Fruit fly (Drosophila melanogaster) whole organism, wandering third instar larva: ENCODE data around the gene CG14893.

Source experiments
- Abd-B ChIP-seq: fragments of >200 bp; optimal IDR thresholded peaks from 2 replicates; lab custom pipeline; 2017; ENCODE audit warnings: missing biosample characterization, missing genetic modification characterization
- N ChIP-seq: fragments of >200 bp; optimal IDR thresholded peaks from 2 replicates; lab custom pipeline; 2018; ENCODE audit warnings: missing biosample characterization, missing external identifiers, missing genetic modification characterization
- dl ChIP-seq, 2 experiments: fragments of 175-275, 200-275 bp in 1 of 2; fragments of 200-275 bp in 1 of 2; sonication (Bioruptor generic); optimal IDR thresholded peaks; lab custom pipeline; 2018; ENCODE audit warnings: mild to moderate bottlenecking in 2 of 2, missing biosample characterization in 2 of 2, missing genetic modification characterization in 2 of 2, moderate library complexity in 2 of 2; ENCODE audit not compliant: partially characterized antibody in 2 of 2, insufficient read depth in 1 of 2
- dmrt93B ChIP-seq: fragments of 200-800 bp; sonication (Bioruptor generic); optimal IDR thresholded peaks from 2 replicates; lab custom pipeline; 2018; ENCODE audit warnings: missing biosample characterization, mild to moderate bottlenecking, missing genetic modification characterization

- TF ChIP-seq dmrt93B (no peak), N (GFP tag; lab: Kevin White, UChicago) (no peak), Abd-B (GFP tag; lab: Kevin White, UChicago) (no peak), dl (GFP tag; optimal IDR thresholded peaks at IDR 0.05; lab: Kevin White, UChicago; ENCODE audit: insufficient read depth in 1 of 2, partially characterized antibody in 2 of 2) (no peak)
These were observed 41.1 kb downstream of the CG14893 start for dm6 chr3R:16661693-16662092.
